Fruit fly (Drosophila melanogaster): ENCODE data around the gene CG14422.
A peak's percentile ranks its signal among the peaks of the same experiment; 100 is the strongest.

Gene CG14422

DNA sequence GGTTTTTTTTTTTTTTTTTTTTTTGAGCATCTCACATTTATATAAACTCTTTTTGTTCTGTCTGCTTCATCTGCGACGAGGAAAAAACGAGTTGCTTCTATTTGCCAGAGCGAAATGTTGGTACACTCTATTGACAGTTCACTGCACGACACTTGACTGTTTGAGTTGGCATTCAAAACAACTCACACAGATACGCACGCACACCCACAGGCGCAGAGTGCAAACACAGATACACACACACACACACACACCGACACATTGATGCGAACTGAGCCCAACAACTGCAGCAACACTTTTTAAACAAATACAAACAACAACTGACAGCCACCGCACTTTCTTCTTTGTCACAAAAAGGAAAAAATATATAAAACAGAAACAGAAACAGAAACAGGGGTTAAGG is 46.1 kb downstream of the CG14422 start:
- TF ChIP-seq Hsf (GFP tag; optimal IDR thresholded peaks at IDR 0.05) (no peak), CG18599 (GFP tag; optimal IDR thresholded peaks at IDR 0.05) (no peak), CG15479 (GFP tag; optimal IDR thresholded peaks at IDR 0.05) (no peak), Ets65A (GFP tag) (peak; percentile 46), CG12236 (GFP tag; optimal IDR thresholded peaks at IDR 0.05) (no peak), pan (optimal IDR thresholded peaks at IDR 0.05) (no peak), pan (GFP tag; optimal IDR thresholded peaks at IDR 0.05 in 1 of 2, IDR thresholded peaks at IDR 0.05 in 1 of 2) (no peak), CG1024 (GFP tag; IDR thresholded peaks at IDR 0.05) (no peak), her (GFP tag; optimal IDR thresholded peaks at IDR 0.05) (no peak), cwo (GFP tag; optimal IDR thresholded peaks at IDR 0.05) (no peak), Hmx (GFP tag; optimal IDR thresholded peaks at IDR 0.05) (no peak), sens (GFP tag) (peak; percentile 72), usp (GFP tag; optimal IDR thresholded peaks at IDR 0.05) (no peak), al (GFP tag; IDR thresholded peaks at IDR 0.05) (no peak), CG1792 (GFP tag; optimal IDR thresholded peaks at IDR 0.05) (no peak), danr (GFP tag; IDR thresholded peaks at IDR 0.05) (no peak), zen (tag; optimal IDR thresholded peaks at IDR 0.05) (peak; percentile 17), Hr39 (optimal IDR thresholded peaks at IDR 0.05) (no peak), gro (GFP tag; optimal IDR thresholded peaks at IDR 0.05) (no peak), CG15601 (tag; optimal IDR thresholded peaks at IDR 0.05) (no peak), CG6654 (GFP tag; optimal IDR thresholded peaks at IDR 0.05) (no peak), CG2712 (tag; optimal IDR thresholded peaks at IDR 0.05) (peak; percentile 1), HmgD (GFP tag; optimal IDR thresholded peaks at IDR 0.05) (no peak), ERR (GFP tag; optimal IDR thresholded peaks at IDR 0.05) (no peak), Eip74EF (GFP tag; optimal IDR thresholded peaks at IDR 0.05) (no peak), CG6854 (GFP tag; optimal IDR thresholded peaks at IDR 0.05) (no peak), CG6791 (GFP tag; IDR thresholded peaks at IDR 0.05; ENCODE audit: partially characterized antibody) (no peak), stwl (tag; optimal IDR thresholded peaks at IDR 0.05) (no peak), gsb-n (tag; optimal IDR thresholded peaks at IDR 0.05) (peak; percentile 7), CG13287 (GFP tag; IDR thresholded peaks at IDR 0.05; ENCODE audit: partially characterized antibody) (no peak), pum (GFP tag; optimal IDR thresholded peaks at IDR 0.05) (no peak), HLH54F (GFP tag; optimal IDR thresholded peaks at IDR 0.05) (no peak), CG10959 (GFP tag; IDR thresholded peaks at IDR 0.05) (no peak), ci (GFP tag; IDR thresholded peaks at IDR 0.05) (0 out of 3 replicates have a peak, but pooled peaks have one; percentile 27), CG10565 (GFP tag; optimal IDR thresholded peaks at IDR 0.05) (no peak), cg (GFP tag; optimal IDR thresholded peaks at IDR 0.05) (peak; percentile 58), CG34422 (GFP tag; IDR thresholded peaks at IDR 0.05) (no peak), ATbp (GFP tag; optimal IDR thresholded peaks at IDR 0.05) (peak; percentile 0), CG4404 (GFP tag; IDR thresholded peaks at IDR 0.05) (no peak), dmrt11E (tag; optimal IDR thresholded peaks at IDR 0.05) (peak; percentile 14), Asciz (GFP tag; optimal IDR thresholded peaks at IDR 0.05) (no peak), tll (GFP tag; optimal IDR thresholded peaks at IDR 0.05) (peak in 1 of 2 experiments; percentile 15), HLHmδ (GFP tag; optimal IDR thresholded peaks at IDR 0.05) (no peak), CG2120 (GFP tag; optimal IDR thresholded peaks at IDR 0.05) (no peak), CG18764 (GFP tag; optimal IDR thresholded peaks at IDR 0.05) (no peak), sima (GFP tag; optimal IDR thresholded peaks at IDR 0.05) (no peak), pnt (GFP tag; optimal IDR thresholded peaks at IDR 0.05) (no peak)

Measured in whole organism, embryonic.